Worm (Caenorhabditis elegans): Measurements from ENCODE around the gene C24H11.5.

The C24H11.5 gene

DNA sequence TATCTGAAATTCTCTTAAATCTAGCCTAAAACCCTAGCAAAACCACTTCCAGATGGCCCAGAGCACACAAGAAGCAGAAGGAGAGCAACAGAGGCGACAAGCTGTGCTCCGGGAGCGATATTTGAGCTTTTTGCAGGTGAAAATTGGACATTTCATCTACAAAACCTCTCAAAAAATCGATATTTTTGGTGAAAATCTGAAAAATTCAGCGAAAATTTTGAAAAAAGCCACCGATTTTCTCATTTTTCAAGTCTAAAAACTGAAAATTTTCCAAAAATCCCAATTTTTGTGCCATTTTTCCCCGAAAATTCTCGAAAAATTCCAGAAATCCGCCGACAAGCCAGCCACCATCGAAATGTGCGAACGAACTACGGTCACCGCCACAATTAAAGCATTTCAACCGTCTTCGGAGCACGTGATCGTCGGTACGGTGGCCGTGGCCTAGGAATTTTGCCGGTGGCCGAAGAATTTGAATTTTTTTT lies at the start of gene C24H11.5:
Gene C24H11.5 (plus strand): TSS at position 51 of the 482 bp plus-strand sequence.
- TF ChIP-seq ama-1 (optimal IDR thresholded peaks at IDR 0.05) (no peak), mab-5 (tag; optimal IDR thresholded peaks at IDR 0.05) (no peak), unc-62 (GFP tag; optimal IDR thresholded peaks at IDR 0.05) (no peak), peb-1 (tag; optimal IDR thresholded peaks at IDR 0.05) (no peak), R02D3.7 (tag; optimal IDR thresholded peaks at IDR 0.05) (no peak), F13H6.1 (tag; optimal IDR thresholded peaks at IDR 0.05) (no peak)

DNA sequence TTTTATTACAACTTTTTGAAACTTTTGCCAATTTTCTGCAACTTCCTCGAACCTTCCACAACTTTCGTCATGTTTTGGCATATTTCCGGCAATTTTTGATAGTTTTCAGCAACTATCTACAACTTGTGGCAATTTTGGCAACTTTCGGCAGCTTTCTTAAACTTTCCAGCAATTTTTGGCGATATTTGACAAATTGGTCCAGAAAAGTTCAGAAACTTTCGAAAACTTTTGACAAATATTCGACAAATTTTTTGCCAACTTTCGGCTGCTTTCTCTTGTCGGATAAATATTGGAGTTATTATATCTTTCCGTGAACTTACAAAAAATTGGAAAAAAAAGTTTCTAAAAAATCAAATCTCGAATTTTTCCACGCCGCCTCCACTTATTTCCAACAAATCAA lies 49.7 kb upstream of the C24H11.5 start, which contains the start of gene Y41C4A.18:
Gene Y41C4A.18 (plus strand): TSS at position 301 of the 400 bp plus-strand sequence.
- TF ChIP-seq sma-3 (GFP tag; optimal IDR thresholded peaks at IDR 0.05) (no peak), ceh-82 (tag; optimal IDR thresholded peaks at IDR 0.05) (no peak), mab-5 (tag; optimal IDR thresholded peaks at IDR 0.05) (no peak), gmeb-1 (tag; optimal IDR thresholded peaks at IDR 0.05) (no peak), nhr-237 (tag; optimal IDR thresholded peaks at IDR 0.05) (no peak), R02D3.7 (tag; optimal IDR thresholded peaks at IDR 0.05) (no peak), ztf-11 (tag; optimal IDR thresholded peaks at IDR 0.05) (no peak), ztf-1 (GFP tag; conservative IDR thresholded peaks at IDR 0.05) (no peak), mdl-1 (tag; optimal IDR thresholded peaks at IDR 0.05) (no peak), unc-55 (GFP tag; optimal IDR thresholded peaks at IDR 0.05) (no peak), peb-1 (tag; optimal IDR thresholded peaks at IDR 0.05) (no peak), blmp-1 (tag; optimal IDR thresholded peaks at IDR 0.05; ENCODE audit: insufficient read depth) (no peak), unc-39 (tag; optimal IDR thresholded peaks at IDR 0.05) (no peak), ceh-16 (tag; optimal IDR thresholded peaks at IDR 0.05) (no peak)

DNA sequence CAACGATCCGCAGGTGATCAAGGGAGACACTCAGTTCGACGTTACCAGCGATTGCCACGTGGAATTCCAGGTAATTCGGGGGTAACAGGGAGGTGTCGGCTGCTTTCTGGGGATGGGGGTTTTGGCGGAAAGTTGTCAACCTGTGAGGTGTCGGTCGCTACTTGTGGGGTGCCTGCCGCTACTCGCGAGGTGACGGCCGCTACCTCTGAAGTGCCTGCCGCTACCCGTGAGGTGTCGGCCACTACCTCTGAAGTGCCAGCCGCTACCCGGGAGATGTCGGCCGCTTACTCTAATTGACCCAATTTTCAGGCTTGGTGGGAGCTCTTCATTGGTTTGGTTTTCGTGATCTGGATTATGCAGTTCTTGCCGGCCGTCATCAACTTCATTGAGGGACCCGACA lies 49.2 kb upstream of the C24H11.5 start:
- TF ChIP-seq R02D3.7 (tag; optimal IDR thresholded peaks at IDR 0.05), result no peak
- no peak for TF ChIP-seq lin-13 (GFP tag; optimal IDR thresholded peaks at IDR 0.05)
- no peak for TF ChIP-seq ZK546.5 (tag; optimal IDR thresholded peaks at IDR 0.05)
- no peak for TF ChIP-seq mdl-1 (tag; optimal IDR thresholded peaks at IDR 0.05)
- TF ChIP-seq egl-27 (tag; optimal IDR thresholded peaks at IDR 0.05), result no peak

DNA sequence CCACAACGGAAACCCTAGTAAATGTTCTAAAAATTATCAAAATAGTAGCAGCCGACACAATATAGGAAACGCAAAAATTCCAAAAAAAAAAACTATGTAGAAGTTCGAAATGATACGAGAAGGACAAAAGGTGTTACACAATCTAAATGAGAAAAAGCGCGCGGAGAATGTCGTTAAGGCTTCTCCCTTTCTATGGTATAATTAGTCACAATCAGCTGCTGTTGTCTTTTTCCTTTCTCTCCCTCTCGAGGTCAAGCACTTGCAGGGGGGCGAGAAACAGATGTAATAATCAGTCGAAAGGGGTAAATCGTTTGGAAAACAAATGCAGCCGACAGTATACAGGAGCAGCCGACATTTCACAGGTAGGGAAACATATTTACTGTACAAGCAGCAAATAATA lies 48.5 kb upstream of the C24H11.5 start:
- TF ChIP-seq ceh-82 (tag; optimal IDR thresholded peaks at IDR 0.05), result no peak

DNA sequence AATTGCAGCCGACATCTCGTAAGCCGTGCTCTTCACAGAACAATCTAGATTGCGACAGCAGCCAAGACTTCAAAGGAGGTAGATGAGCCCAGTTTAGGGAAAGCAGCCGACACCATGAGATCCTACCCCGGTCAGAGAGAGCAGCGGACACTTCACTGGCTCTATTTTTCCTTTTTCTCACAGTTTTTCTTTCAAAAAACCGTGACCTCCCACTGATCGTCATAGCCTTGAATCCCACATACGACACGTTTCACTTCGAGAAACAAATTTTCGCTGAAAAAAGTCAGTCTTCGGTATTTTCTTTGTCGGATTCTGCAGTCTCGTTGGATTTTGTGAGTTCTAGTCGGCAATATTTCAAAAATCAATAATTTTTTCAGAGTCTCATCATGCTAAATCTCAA lies 48.0 kb upstream of the C24H11.5 start, which contains the start of gene Y41C4A.21:
Gene Y41C4A.21 (plus strand): TSS at position 301 of the 400 bp plus-strand sequence.
- TF ChIP-seq crh-2 (tag; optimal IDR thresholded peaks at IDR 0.05) (no peak), ama-1 (optimal IDR thresholded peaks at IDR 0.05) (no peak), ztf-11 (tag; optimal IDR thresholded peaks at IDR 0.05) (no peak), fos-1 (tag; optimal IDR thresholded peaks at IDR 0.05) (no peak), sem-4 (tag; optimal IDR thresholded peaks at IDR 0.05) (no peak), F13H6.1 (tag; optimal IDR thresholded peaks at IDR 0.05) (no peak), mdl-1 (tag; optimal IDR thresholded peaks at IDR 0.05) (no peak), snpc-4 (tag; optimal IDR thresholded peaks at IDR 0.05) (no peak), ceh-82 (tag; optimal IDR thresholded peaks at IDR 0.05) (no peak), nhr-10 (tag; optimal IDR thresholded peaks at IDR 0.05) (no peak), C34F6.9 (tag; optimal IDR thresholded peaks at IDR 0.05) (no peak), elt-1 (tag; optimal IDR thresholded peaks at IDR 0.05) (no peak)

DNA sequence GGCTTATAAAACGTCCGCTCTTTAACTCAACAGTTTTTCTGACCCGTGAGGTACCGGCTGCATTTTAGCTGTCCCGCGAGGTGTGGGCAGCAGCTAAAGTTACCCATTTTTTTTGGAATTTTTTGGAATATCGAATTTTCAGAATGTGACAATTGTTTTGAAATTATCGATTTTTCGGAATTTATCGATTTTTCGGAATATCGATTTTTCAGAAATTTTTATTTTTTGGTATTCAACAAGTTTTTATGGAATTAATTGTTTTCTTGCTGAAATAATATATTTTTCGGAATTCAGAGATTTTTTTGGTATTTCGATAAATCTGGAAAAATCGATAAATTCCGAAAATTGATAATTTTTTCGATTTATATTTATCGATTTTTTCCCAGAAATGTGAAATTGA lies 47.1 kb upstream of the C24H11.5 start:
- TF ChIP-seq lin-13 (GFP tag; optimal IDR thresholded peaks at IDR 0.05) (no peak), unc-39 (tag; optimal IDR thresholded peaks at IDR 0.05) (no peak), lin-11 (tag; optimal IDR thresholded peaks at IDR 0.05) (no peak), nhr-25 (tag; optimal IDR thresholded peaks at IDR 0.05) (no peak), nhr-23 (tag; optimal IDR thresholded peaks at IDR 0.05) (no peak), mab-5 (tag; optimal IDR thresholded peaks at IDR 0.05) (no peak), nhr-129 (tag; optimal IDR thresholded peaks at IDR 0.05) (no peak), nhr-237 (tag; optimal IDR thresholded peaks at IDR 0.05) (no peak), unc-62 (GFP tag; optimal IDR thresholded peaks at IDR 0.05) (no peak), C34F6.9 (tag; optimal IDR thresholded peaks at IDR 0.05) (no peak), skn-1 (tag; optimal IDR thresholded peaks at IDR 0.05) (no peak), ama-1 (optimal IDR thresholded peaks at IDR 0.05) (no peak), elt-3 (tag; optimal IDR thresholded peaks at IDR 0.05) (no peak), sma-9 (GFP tag; optimal IDR thresholded peaks at IDR 0.05) (no peak), sma-9 (tag; optimal IDR thresholded peaks at IDR 0.05) (no peak), peb-1 (tag; optimal IDR thresholded peaks at IDR 0.05) (no peak)
